Fruit fly (Drosophila melanogaster) whole organism, embryonic: ENCODE data around the gene Alp4.

Experiments
- Asciz ChIP-seq: fragments of 200-800 bp; sonication (Bioruptor generic); optimal IDR thresholded peaks from 2 replicates; lab custom pipeline; 2017; ENCODE audit warnings: missing biosample characterization, mild to moderate bottlenecking, missing genetic modification characterization, missing genetic modification reagents
- Atf3 ChIP-seq: fragments of 200-800 bp; sonication (Bioruptor generic); optimal IDR thresholded peaks from 3 replicates; lab custom pipeline; 2016; ENCODE audit warnings: missing biosample characterization, missing genetic modification characterization
- B-H1 ChIP-seq: fragments of 200-800 bp; sonication (Bioruptor generic); IDR thresholded peaks from 3 replicates; pipeline ENCODE4 v1.3.6; 2022; ENCODE audit warnings: missing biosample characterization, missing genetic modification characterization
- CG10267 ChIP-seq: fragments of 200-800 bp; sonication (Bioruptor generic); optimal IDR thresholded peaks from 2 replicates; lab custom pipeline; 2018; ENCODE audit warnings: missing biosample characterization, mild to moderate bottlenecking, missing genetic modification characterization, moderate library complexity
- CG10654 ChIP-seq: fragments of 200-800 bp; sonication (Bioruptor generic); optimal IDR thresholded peaks from 2 replicates; lab custom pipeline; 2016; ENCODE audit warnings: missing biosample characterization, missing genetic modification characterization
- CG13424 ChIP-seq: fragments of 200-800 bp; sonication (Bioruptor generic); optimal IDR thresholded peaks from 2 replicates; lab custom pipeline; 2019; ENCODE audit warnings: missing biosample characterization, mild to moderate bottlenecking, missing genetic modification characterization, moderate library complexity
- CG14441 ChIP-seq: fragments of 200-800 bp; sonication (Bioruptor generic); IDR thresholded peaks from 2 replicates; pipeline ENCODE4 v1.3.6; 2022; ENCODE audit warnings: missing biosample characterization, missing genetic modification characterization
- CG15073 ChIP-seq: fragments of 200-800 bp; sonication (Bioruptor generic); optimal IDR thresholded peaks from 2 replicates; lab custom pipeline; 2016; ENCODE audit warnings: missing biosample characterization, missing genetic modification characterization
- CG15269 ChIP-seq: fragments of 200-800 bp; sonication (Bioruptor generic); optimal IDR thresholded peaks from 2 replicates; lab custom pipeline; 2018; ENCODE audit warnings: missing biosample characterization, mild to moderate bottlenecking, missing genetic modification characterization, moderate library complexity
- CG1602 ChIP-seq: fragments of 200-800 bp; sonication (Bioruptor generic); optimal IDR thresholded peaks from 3 replicates; lab custom pipeline; 2016; ENCODE audit warnings: missing biosample characterization, missing genetic modification characterization
- CG18476 ChIP-seq: fragments of 200-800 bp; sonication (Bioruptor generic); optimal IDR thresholded peaks from 2 replicates; lab custom pipeline; 2016; ENCODE audit warnings: missing biosample characterization, mild to moderate bottlenecking, missing genetic modification characterization
- CG18599 ChIP-seq: fragments of 200-800 bp; sonication (Bioruptor generic); optimal IDR thresholded peaks from 3 replicates; lab custom pipeline; 2017; ENCODE audit warnings: missing biosample characterization, missing genetic modification characterization, mild to moderate bottlenecking, moderate library complexity, missing genetic modification reagents
- CG30431 ChIP-seq: fragments of 200-800 bp; sonication (Bioruptor generic); optimal IDR thresholded peaks from 2 replicates; lab custom pipeline; 2017; ENCODE audit warnings: missing biosample characterization, missing genetic modification characterization
- CG3407 ChIP-seq: fragments of 200-800 bp; sonication (Bioruptor generic); optimal IDR thresholded peaks from 2 replicates; lab custom pipeline; 2018; ENCODE audit warnings: missing biosample characterization, mild to moderate bottlenecking, missing genetic modification characterization
- CG34224 ChIP-seq: fragments of 200-800 bp; sonication (Bioruptor generic); IDR thresholded peaks from 3 replicates; pipeline ENCODE4 v1.3.6; 2022; ENCODE audit warnings: missing biosample characterization, missing genetic modification characterization; ENCODE audit not compliant: partially characterized antibody
- CG5245 ChIP-seq: fragments of 200-800 bp; sonication (Bioruptor generic); optimal IDR thresholded peaks from 3 replicates; lab custom pipeline; 2016; ENCODE audit warnings: missing biosample characterization, missing genetic modification characterization
- CG6689 ChIP-seq: fragments of 200-800 bp; sonication (Bioruptor generic); IDR thresholded peaks from 2 replicates; pipeline ENCODE4 v1.3.6; 2022; ENCODE audit warnings: missing biosample characterization, missing genetic modification characterization
- CG6791 ChIP-seq: fragments of 200-800 bp; sonication (Bioruptor generic); IDR thresholded peaks from 3 replicates; pipeline ENCODE4 v1.3.6; 2022; ENCODE audit warnings: missing biosample characterization, missing genetic modification characterization; ENCODE audit not compliant: partially characterized antibody
- CG7271 ChIP-seq: fragments of 200-800 bp; sonication (Bioruptor generic); optimal IDR thresholded peaks from 2 replicates; lab custom pipeline; 2018; ENCODE audit warnings: missing biosample characterization, mild to moderate bottlenecking, missing genetic modification characterization, moderate library complexity
- CG8359 ChIP-seq: fragments of 200-800 bp; sonication (Bioruptor generic); optimal IDR thresholded peaks from 2 replicates; lab custom pipeline; 2017; ENCODE audit warnings: missing biosample characterization, mild to moderate bottlenecking, missing genetic modification characterization, borderline replicate concordance
- Dip2 ChIP-seq: fragments of 200-800 bp; sonication (Bioruptor generic); IDR thresholded peaks from 2 replicates; pipeline ENCODE4 v1.3.6; 2022; ENCODE audit warnings: missing biosample characterization, missing genetic modification characterization
- Gug ChIP-seq: fragments of 200-800 bp; sonication (Bioruptor generic); IDR thresholded peaks from 4 replicates; pipeline ENCODE4 v1.3.6; 2022; ENCODE audit warnings: missing biosample characterization, missing genetic modification characterization
- Hr78 ChIP-seq, 2 experiments: fragments of 200-800 bp in 1 of 2; fragments of >200 bp in 1 of 2; sonication (Bioruptor generic) in 1 of 2; optimal IDR thresholded peaks; 2 replicates each; lab custom pipeline; 2017 to 2019; ENCODE audit warnings: missing biosample characterization in 2 of 2, missing genetic modification characterization in 2 of 2, mild to moderate bottlenecking in 1 of 2, moderate library complexity in 1 of 2
- Hsf ChIP-seq: fragments of 200-800 bp; sonication (Bioruptor generic); optimal IDR thresholded peaks from 3 replicates; lab custom pipeline; 2016; ENCODE audit warnings: missing biosample characterization, missing genetic modification characterization
- Lim3 ChIP-seq: fragments of 200-800 bp; sonication (Bioruptor generic); IDR thresholded peaks from 2 replicates; pipeline ENCODE4 v1.3.6; 2022; ENCODE audit warnings: missing biosample characterization, missing genetic modification characterization
- PHDP ChIP-seq: fragments of 200-800 bp; sonication (Bioruptor generic); optimal IDR thresholded peaks from 3 replicates; lab custom pipeline; 2018; ENCODE audit warnings: missing biosample characterization, mild to moderate bottlenecking, missing genetic modification characterization, moderate library complexity
- Pdp1 ChIP-seq, 2 experiments: fragments of 200-800 bp; sonication (Bioruptor generic); optimal IDR thresholded peaks; 3 replicates each; lab custom pipeline; 2016; ENCODE audit warnings: missing biosample characterization in 2 of 2, missing genetic modification characterization in 2 of 2, mild to moderate bottlenecking in 1 of 2, moderate library complexity in 1 of 2
- Sry-δ ChIP-seq: fragments of 200-800 bp; sonication (Bioruptor generic); optimal IDR thresholded peaks from 2 replicates; lab custom pipeline; 2016; ENCODE audit warnings: missing biosample characterization, missing genetic modification characterization
- Ssrp ChIP-seq: fragments of 200-800 bp; sonication (Bioruptor generic); optimal IDR thresholded peaks from 2 replicates; lab custom pipeline; 2018; ENCODE audit warnings: missing biosample characterization, mild to moderate bottlenecking, missing genetic modification characterization, moderate library complexity
- ab ChIP-seq: fragments of 200-800 bp; sonication (Bioruptor generic); optimal IDR thresholded peaks from 2 replicates; lab custom pipeline; 2016; ENCODE audit warnings: missing biosample characterization, missing genetic modification characterization
- cato ChIP-seq: fragments of 200-800 bp; sonication (Bioruptor generic); optimal IDR thresholded peaks from 2 replicates; lab custom pipeline; 2016; ENCODE audit warnings: missing biosample characterization, missing genetic modification characterization, borderline replicate concordance
- chn ChIP-seq: fragments of 200-800 bp; sonication (Bioruptor generic); optimal IDR thresholded peaks from 2 replicates; lab custom pipeline; 2016; ENCODE audit warnings: missing biosample characterization, missing genetic modification characterization
- crol ChIP-seq: fragments of 200-800 bp; sonication (Bioruptor generic); IDR thresholded peaks from 2 replicates; pipeline ENCODE4 v1.3.6; 2022; ENCODE audit warnings: missing biosample characterization, missing genetic modification characterization
- ems ChIP-seq: fragments of 200-800 bp; sonication (Bioruptor generic); optimal IDR thresholded peaks from 3 replicates; lab custom pipeline; 2016; ENCODE audit warnings: missing biosample characterization, missing genetic modification characterization
- gce ChIP-seq: fragments of 200-800 bp; sonication (Bioruptor generic); IDR thresholded peaks from 3 replicates; pipeline ENCODE4 v1.3.6; 2022; ENCODE audit warnings: missing biosample characterization, missing genetic modification characterization
- gsb ChIP-seq: fragments of 200-800 bp; sonication (Bioruptor generic); IDR thresholded peaks from 2 replicates; pipeline ENCODE4 v1.3.6; 2022; ENCODE audit warnings: missing biosample characterization, missing genetic modification characterization
- h ChIP-seq: fragments of >200 bp; optimal IDR thresholded peaks from 2 replicates; lab custom pipeline; 2017
- ind ChIP-seq: fragments of 200-800 bp; sonication (Bioruptor generic); optimal IDR thresholded peaks from 3 replicates; lab custom pipeline; 2016; ENCODE audit warnings: missing biosample characterization, missing genetic modification characterization
- insv ChIP-seq, 2 experiments: fragments of 200-800 bp; sonication (Bioruptor generic); optimal IDR thresholded peaks; 3 replicates each; lab custom pipeline; 2016 to 2018; ENCODE audit warnings: missing biosample characterization in 2 of 2, missing genetic modification characterization in 2 of 2
- maf-S ChIP-seq: fragments of 200-800 bp; sonication (Bioruptor generic); optimal IDR thresholded peaks from 2 replicates; lab custom pipeline; 2016; ENCODE audit warnings: missing biosample characterization, missing genetic modification characterization
- mam ChIP-seq: fragments of 200-800 bp; sonication (Bioruptor generic); optimal IDR thresholded peaks from 3 replicates; lab custom pipeline; 2016; ENCODE audit warnings: missing biosample characterization, missing genetic modification characterization
- nom ChIP-seq: fragments of 200-800 bp; sonication (Bioruptor generic); optimal IDR thresholded peaks from 2 replicates; lab custom pipeline; 2017; ENCODE audit warnings: missing biosample characterization, missing genetic modification characterization, mild to moderate bottlenecking, moderate library complexity, missing genetic modification reagents
- pros ChIP-seq: fragments of 200-800 bp; sonication (Bioruptor generic); optimal IDR thresholded peaks from 3 replicates; lab custom pipeline; 2019; ENCODE audit warnings: missing biosample characterization, mild to moderate bottlenecking, missing genetic modification characterization, moderate library complexity
- run ChIP-seq: fragments of 200-800 bp; sonication (Bioruptor generic); optimal IDR thresholded peaks from 3 replicates; lab custom pipeline; 2018; ENCODE audit warnings: missing biosample characterization, mild to moderate bottlenecking, missing genetic modification characterization
- schlank ChIP-seq: fragments of 200-800 bp; sonication (Bioruptor generic); optimal IDR thresholded peaks from 2 replicates; lab custom pipeline; 2018; ENCODE audit warnings: missing biosample characterization, mild to moderate bottlenecking, missing genetic modification characterization
- sim ChIP-seq: fragments of 200-800 bp; sonication (Bioruptor generic); IDR thresholded peaks from 2 replicates; pipeline ENCODE4 v1.3.6; 2022; ENCODE audit warnings: missing biosample characterization, missing genetic modification characterization
- sr ChIP-seq: fragments of 200-800 bp; sonication (Bioruptor generic); IDR thresholded peaks from 3 replicates; pipeline ENCODE4 v1.3.6; 2022; ENCODE audit warnings: missing biosample characterization, missing genetic modification characterization
- stc ChIP-seq: fragments of 200-800 bp; sonication (Bioruptor generic); IDR thresholded peaks from 2 replicates; pipeline ENCODE4 v1.3.6; 2022; ENCODE audit warnings: missing biosample characterization, missing genetic modification characterization
- wdn ChIP-seq: fragments of 200-800 bp; sonication (Bioruptor generic); IDR thresholded peaks from 2 replicates; pipeline ENCODE4 v1.3.6; 2022; ENCODE audit warnings: missing biosample characterization, missing genetic modification characterization
- wor ChIP-seq: fragments of 200-800 bp; sonication (Bioruptor generic); IDR thresholded peaks from 2 replicates; pipeline ENCODE4 v1.3.6; 2022; ENCODE audit warnings: missing biosample characterization, missing genetic modification characterization

The Alp4 gene

DNA sequence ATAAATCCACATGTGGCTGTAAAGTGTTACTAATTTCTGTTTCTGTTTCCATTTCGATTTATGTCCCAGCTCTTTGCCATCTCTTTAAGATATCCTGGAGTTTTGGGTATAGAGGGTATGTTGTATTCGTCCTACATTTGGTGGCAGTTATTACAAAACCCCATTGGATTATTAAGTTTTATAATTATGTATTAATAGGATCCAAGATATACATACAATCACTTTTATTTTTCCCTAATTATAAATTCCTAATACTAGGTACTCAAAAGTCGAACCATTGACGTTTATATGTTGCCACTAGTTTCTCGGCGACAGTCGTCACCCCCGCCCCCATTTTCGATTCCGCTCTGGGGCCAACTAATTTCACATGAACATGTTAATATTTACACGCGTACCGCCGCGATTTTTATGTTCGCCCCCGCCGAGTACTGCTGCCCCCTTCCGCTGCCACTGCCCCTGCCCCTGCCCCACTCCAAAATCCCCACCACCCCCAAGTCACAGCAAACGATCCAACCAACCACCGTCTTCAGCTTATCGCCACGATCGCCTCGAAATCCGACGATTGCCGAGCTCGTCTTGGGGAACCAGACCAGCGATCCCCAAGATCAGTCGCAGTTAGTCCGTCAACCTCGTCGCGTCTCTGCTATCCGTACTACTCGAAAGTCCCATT is 16.1 kb downstream of the Alp4 start, which contains the start of gene Sox100B (continued):
- TF ChIP-seq CG10654 (GFP tag; lab: Kevin White, UChicago): peak; percentile 39
- peak; percentile 54 for TF ChIP-seq PHDP (tag; lab: Kevin White, UChicago)
- 0 out of 3 replicates have a peak, but pooled peaks have one; percentile 38 for TF ChIP-seq B-H1
- TF ChIP-seq mam (GFP tag; lab: Kevin White, UChicago): no peak
- TF ChIP-seq CG6689 (GFP tag; lab: Robert Waterston, UW): peak; percentile 78
- 0 out of 3 replicates have a peak, but pooled peaks have one; percentile 34 for TF ChIP-seq gce (GFP tag; lab: Robert Waterston, UW)
- no peak for TF ChIP-seq wor (GFP tag; lab: Robert Waterston, UW)
- TF ChIP-seq crol: peak; percentile 76
- no peak for TF ChIP-seq CG6791 (GFP tag; lab: Robert Waterston, UW)
- peak; percentile 10 to 38 for TF ChIP-seq Pdp1 (GFP tag; optimal IDR thresholded peaks at IDR 0.05; lab: Kevin White, UChicago)
- TF ChIP-seq h (lab: Kevin White, UChicago): no peak
- TF ChIP-seq Atf3 (GFP tag; lab: Kevin White, UChicago): no peak
- TF ChIP-seq Ssrp (tag; lab: Kevin White, UChicago): peak; percentile 81
- TF ChIP-seq CG3407 (GFP tag; lab: Kevin White, UChicago): peak; percentile 41
- TF ChIP-seq CG15073 (GFP tag; lab: Kevin White, UChicago): no peak
- TF ChIP-seq Dip2 (GFP tag; lab: Robert Waterston, UW): no peak
- no peak for TF ChIP-seq ab (GFP tag; lab: Kevin White, UChicago)
- no peak for TF ChIP-seq Lim3 (GFP tag; lab: Robert Waterston, UW)
- TF ChIP-seq Gug (GFP tag; lab: Robert Waterston, UW): peak; percentile 22; the same call in 1 of the 4 replicates
- no peak for TF ChIP-seq insv (GFP tag; optimal IDR thresholded peaks at IDR 0.05; lab: Kevin White, UChicago)
- TF ChIP-seq chn (GFP tag; lab: Kevin White, UChicago): peak; percentile 6
- TF ChIP-seq Asciz (GFP tag; lab: Kevin White, UChicago): peak; percentile 52
- TF ChIP-seq ems (GFP tag; lab: Kevin White, UChicago): no peak
- peak; percentile 16 for TF ChIP-seq pros (GFP tag; lab: Kevin White, UChicago)
- TF ChIP-seq wdn (GFP tag; lab: Robert Waterston, UW): no peak
- TF ChIP-seq schlank (tag; lab: Kevin White, UChicago): no peak
- peak; percentile 29 for TF ChIP-seq cato (GFP tag; lab: Kevin White, UChicago)
- peak; percentile 45 for TF ChIP-seq ind (GFP tag; lab: Kevin White, UChicago)
- peak; percentile 69 for TF ChIP-seq CG1602
- TF ChIP-seq sr (GFP tag; lab: Robert Waterston, UW): no peak
- TF ChIP-seq CG18599 (GFP tag; lab: Kevin White, UChicago): peak; percentile 18
- no peak for TF ChIP-seq nom (GFP tag; lab: Kevin White, UChicago)
- peak; percentile 43 for TF ChIP-seq CG30431 (GFP tag; lab: Kevin White, UChicago)
- TF ChIP-seq CG14441 (GFP tag; lab: Robert Waterston, UW): peak; percentile 61
- TF ChIP-seq CG34224 (GFP tag; lab: Robert Waterston, UW): no peak
- TF ChIP-seq CG7271 (tag; lab: Kevin White, UChicago): peak; percentile 49
- peak; percentile 52 for TF ChIP-seq CG15269 (tag; lab: Kevin White, UChicago)
- peak; percentile 64 for TF ChIP-seq Hsf
- TF ChIP-seq maf-S (GFP tag; lab: Kevin White, UChicago): no peak
- TF ChIP-seq CG8359 (GFP tag; lab: Kevin White, UChicago): peak; percentile 23
- TF ChIP-seq sim (GFP tag; lab: Robert Waterston, UW): no peak; the same call in 1 of the 2 replicates
- TF ChIP-seq CG18476: no peak
- no peak for TF ChIP-seq gsb
- peak; percentile 82 for TF ChIP-seq CG10267
- TF ChIP-seq Hr78 (GFP tag; optimal IDR thresholded peaks at IDR 0.05; lab: Kevin White, UChicago): peak in 1 of 2 experiments; percentile 28
- TF ChIP-seq CG5245 (GFP tag; lab: Kevin White, UChicago): peak; percentile 59
- TF ChIP-seq run (tag; lab: Kevin White, UChicago): no peak
- TF ChIP-seq Sry-δ (GFP tag; lab: Kevin White, UChicago): no peak
- TF ChIP-seq CG13424 (tag; lab: Kevin White, UChicago): peak; percentile 74
- TF ChIP-seq stc (GFP tag; lab: Robert Waterston, UW): 0 out of 2 replicates have a peak, but pooled peaks have one; percentile 54
